Worm (Caenorhabditis elegans): ENCODE data around the gene F58A6.9.
A peak's percentile ranks its signal among the peaks of the same experiment; 100 is the strongest.
"Not testable (repeated sequence)": the region's sequence is repeated elsewhere in the genome, so short reads cannot be mapped to it uniquely, and the experiment has no call there.

The F58A6.9 gene

ce11 chrII:5158774-5159173, at the start of gene F58A6.9:
F58A6.9 (minus strand) TSS chrII:5158874.
- not testable (repeated sequence) for TF ChIP-seq aly-2, elt-2, fkh-2 (tag; optimal IDR thresholded peaks at IDR 0.05)

- no peak for TF ChIP-seq R02D3.7 (tag; optimal IDR thresholded peaks at IDR 0.05)
- peak; percentile 39 for TF ChIP-seq elt-2 (tag; optimal IDR thresholded peaks at IDR 0.05)
These were observed 46.6 kb upstream of the F58A6.9 start for ce11 chrII:5205286-5205685.

ce11 chrII:5202930-5203329, 44.3 kb upstream of the F58A6.9 start, which contains the start of gene ampd-1:
ampd-1 (plus strand) TSS chrII:5203322.
- TF ChIP-seq unc-39 (tag; optimal IDR thresholded peaks at IDR 0.05) (no peak), nfya-1 (tag; optimal IDR thresholded peaks at IDR 0.05; ENCODE audit: insufficient read depth) (peak; percentile 38), skn-1 (tag; optimal IDR thresholded peaks at IDR 0.05) (peak; percentile 8), nhr-237 (tag; optimal IDR thresholded peaks at IDR 0.05) (no peak), pqm-1 (tag; optimal IDR thresholded peaks at IDR 0.05) (peak; percentile 68), ceh-9 (tag; optimal IDR thresholded peaks at IDR 0.05) (no peak), elt-2 (tag; optimal IDR thresholded peaks at IDR 0.05) (peak; percentile 95), lsy-12 (tag; optimal IDR thresholded peaks at IDR 0.05) (no peak), pha-4 (tag; optimal IDR thresholded peaks at IDR 0.05) (peak; percentile 38)

- TF ChIP-seq nfya-1 (tag; optimal IDR thresholded peaks at IDR 0.05; ENCODE audit: insufficient read depth) (peak; percentile 12), elt-2 (tag; optimal IDR thresholded peaks at IDR 0.05) (peak; percentile 100), ceh-9 (tag; optimal IDR thresholded peaks at IDR 0.05) (no peak), jun-1 (tag; optimal IDR thresholded peaks at IDR 0.05) (peak; percentile 75), zag-1 (tag; optimal IDR thresholded peaks at IDR 0.05) (no peak), ama-1 (optimal IDR thresholded peaks at IDR 0.05) (peak; percentile 49), fos-1 (tag; optimal IDR thresholded peaks at IDR 0.05) (no peak), pha-4 (tag; optimal IDR thresholded peaks at IDR 0.05) (peak; percentile 33), pqm-1 (tag; optimal IDR thresholded peaks at IDR 0.05) (peak; percentile 98)
These were observed 43.4 kb upstream of the F58A6.9 start for ce11 chrII:5201922-5202562.

- TF ChIP-seq ama-1 (optimal IDR thresholded peaks at IDR 0.05) (peak; percentile 30), nfya-1 (tag; optimal IDR thresholded peaks at IDR 0.05; ENCODE audit: insufficient read depth) (peak; percentile 59), nhr-23 (tag; optimal IDR thresholded peaks at IDR 0.05) (peak; percentile 0), nhr-11 (tag; optimal IDR thresholded peaks at IDR 0.05) (no peak), egl-5 (tag; optimal IDR thresholded peaks at IDR 0.05) (peak; percentile 37), pha-4 (tag; optimal IDR thresholded peaks at IDR 0.05) (peak; percentile 56), elt-1 (tag; optimal IDR thresholded peaks at IDR 0.05) (peak; percentile 9), elt-3 (tag; optimal IDR thresholded peaks at IDR 0.05) (no peak), pqm-1 (tag; optimal IDR thresholded peaks at IDR 0.05) (no peak), snpc-4 (tag; optimal IDR thresholded peaks at IDR 0.05) (peak; percentile 63), hmg-11 (tag; optimal IDR thresholded peaks at IDR 0.05) (peak; percentile 3), ztf-4 (tag; optimal IDR thresholded peaks at IDR 0.05) (no peak)
These were observed 42.4 kb upstream of the F58A6.9 start for ce11 chrII:5200987-5201582.

- TF ChIP-seq snpc-4 (tag; optimal IDR thresholded peaks at IDR 0.05) (peak; percentile 78), elt-2 (tag; optimal IDR thresholded peaks at IDR 0.05) (peak; percentile 40), nfya-1 (tag; optimal IDR thresholded peaks at IDR 0.05; ENCODE audit: insufficient read depth) (peak; percentile 6)
These were observed 41.5 kb upstream of the F58A6.9 start for ce11 chrII:5200205-5200604.

ce11 chrII:5199497-5199896, 40.8 kb upstream of the F58A6.9 start, which contains the start of gene msp-50:
msp-50 (plus strand) TSS chrII:5199797.
- no peak for TF ChIP-seq zag-1 (tag; optimal IDR thresholded peaks at IDR 0.05)
- TF ChIP-seq ceh-9 (tag; optimal IDR thresholded peaks at IDR 0.05): no peak
- TF ChIP-seq elt-1 (tag; optimal IDR thresholded peaks at IDR 0.05): no peak
- TF ChIP-seq nhr-76 (tag; optimal IDR thresholded peaks at IDR 0.05): no peak
- TF ChIP-seq lin-39 (tag; optimal IDR thresholded peaks at IDR 0.05): no peak
- no peak for TF ChIP-seq nhr-11 (tag; optimal IDR thresholded peaks at IDR 0.05)
- no peak for TF ChIP-seq nhr-12 (tag; optimal IDR thresholded peaks at IDR 0.05)
- no peak for TF ChIP-seq unc-62 (GFP tag; optimal IDR thresholded peaks at IDR 0.05)

All from whole organism, L3 larva.